Fruit fly (Drosophila melanogaster): ENCODE data around the gene tral.
A peak's percentile ranks its signal among the peaks of the same experiment; 100 is the strongest.

DNA sequence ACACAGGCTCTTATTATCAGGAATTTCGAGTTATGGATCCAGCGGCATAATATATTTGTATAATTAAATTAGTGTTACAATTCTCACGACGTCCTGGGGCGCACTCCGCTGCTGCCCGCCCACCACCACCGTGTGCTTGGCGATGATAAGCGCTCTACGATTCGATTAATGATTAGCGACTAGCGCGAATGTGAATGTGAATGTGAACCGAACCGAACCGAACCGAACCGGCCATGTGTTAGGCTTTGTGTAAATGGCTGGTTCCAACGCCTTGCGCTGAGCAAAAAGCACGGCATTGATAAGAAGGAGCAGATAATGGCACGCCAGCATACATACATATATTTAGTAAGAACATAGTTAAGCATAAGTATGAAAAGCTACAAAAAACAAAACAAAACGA lies 4.5 kb downstream of the tral start:
- no peak for TF ChIP-seq sage (GFP tag; optimal IDR thresholded peaks at IDR 0.05)
- TF ChIP-seq pan (optimal IDR thresholded peaks at IDR 0.05), result no peak
- no peak for TF ChIP-seq dl (GFP tag; optimal IDR thresholded peaks at IDR 0.05; ENCODE audit: insufficient read depth in 1 of 2, partially characterized antibody in 2 of 2)
- TF ChIP-seq lola (GFP tag; optimal IDR thresholded peaks at IDR 0.05), result no peak
- no peak for TF ChIP-seq br (GFP tag; optimal IDR thresholded peaks at IDR 0.05)
- no peak for TF ChIP-seq psq (GFP tag; optimal IDR thresholded peaks at IDR 0.05)
- no peak for TF ChIP-seq tai (GFP tag; optimal IDR thresholded peaks at IDR 0.05)
- no peak for TF ChIP-seq Myc (optimal IDR thresholded peaks at IDR 0.05)
- no peak for TF ChIP-seq usp (GFP tag; optimal IDR thresholded peaks at IDR 0.05)
- no peak for TF ChIP-seq Dfd (GFP tag; optimal IDR thresholded peaks at IDR 0.05)
- peak; percentile 8 for TF ChIP-seq Dif (GFP tag; optimal IDR thresholded peaks at IDR 0.05; ENCODE audit: partially characterized antibody)
